Worm (Caenorhabditis elegans) whole organism, L3 larva: Measurements from ENCODE around the gene spe-19.
A peak's percentile ranks its signal among the peaks of the same experiment; 100 is the strongest.

Experiments used
- R02D3.7 ChIP-seq: fragments of 150-350 bp; optimal IDR thresholded peaks from 2 replicates; lab custom pipeline; 2014; ENCODE audit warnings: missing biosample characterization, missing genetic modification characterization
- ZK546.5 ChIP-seq: sonication (generic microtip); optimal IDR thresholded peaks from 2 replicates; lab custom pipeline; 2017; ENCODE audit warnings: missing biosample characterization, missing genetic modification characterization
- aly-2 ChIP-seq: fragments of 150-350 bp; optimal IDR thresholded peaks from 2 replicates; lab custom pipeline; 2014; ENCODE audit warnings: missing biosample characterization, missing genetic modification characterization
- ceh-16 ChIP-seq: sonication (generic microtip); optimal IDR thresholded peaks from 2 replicates; lab custom pipeline; 2017; ENCODE audit warnings: missing biosample characterization, missing genetic modification characterization
- ceh-28 ChIP-seq: fragments of 150-350 bp; optimal IDR thresholded peaks from 2 replicates; lab custom pipeline; 2014; ENCODE audit warnings: missing biosample characterization, missing genetic modification reagents, missing genetic modification characterization
- ceh-82 ChIP-seq: fragments of 150-350 bp; optimal IDR thresholded peaks from 2 replicates; lab custom pipeline; 2014; ENCODE audit warnings: missing biosample characterization, missing genetic modification characterization
- egl-27 ChIP-seq: sonication (generic microtip); optimal IDR thresholded peaks from 4 replicates; lab custom pipeline; 2017; ENCODE audit warnings: missing biosample characterization, missing genetic modification reagents, missing genetic modification characterization
- egl-5 ChIP-seq: fragments of 150-350 bp; optimal IDR thresholded peaks from 2 replicates; lab custom pipeline; 2017; ENCODE audit warnings: missing biosample characterization, missing genetic modification reagents, missing genetic modification characterization, inconsistent platforms
- elt-1 ChIP-seq: fragments of 150-350 bp; optimal IDR thresholded peaks from 2 replicates; lab custom pipeline; 2014; ENCODE audit warnings: missing biosample characterization, missing genetic modification characterization
- elt-2 ChIP-seq: sonication (generic microtip); optimal IDR thresholded peaks from 2 replicates; lab custom pipeline; 2016; ENCODE audit warnings: missing genetic modification reagents, mild to moderate bottlenecking, missing genetic modification characterization, missing compliant biosample characterization
- elt-3 ChIP-seq, 3 experiments: fragments of 150-350 bp in 1 of 3; sonication (generic microtip) in 2 of 3; optimal IDR thresholded peaks; 2 replicates in 2 of 3; 4 replicates in 1 of 3; lab custom pipeline; 2014 to 2017; ENCODE audit warnings: missing biosample characterization in 3 of 3, missing genetic modification characterization in 3 of 3
- eor-1 ChIP-seq, 2 experiments: fragments of 150-350 bp; optimal IDR thresholded peaks; 2 replicates each; lab custom pipeline; 2014 to 2018; ENCODE audit warnings: missing biosample characterization in 2 of 2, missing genetic modification characterization in 2 of 2
- fkh-2 ChIP-seq: fragments of 150-350 bp; optimal IDR thresholded peaks from 2 replicates; lab custom pipeline; 2014; ENCODE audit warnings: missing biosample characterization, missing genetic modification reagents, missing genetic modification characterization
- fos-1 ChIP-seq: fragments of 150-350 bp; optimal IDR thresholded peaks from 2 replicates; lab custom pipeline; 2014; ENCODE audit warnings: missing biosample characterization, missing genetic modification characterization
- hmg-11 ChIP-seq: sonication (generic microtip); optimal IDR thresholded peaks from 2 replicates; lab custom pipeline; 2016; ENCODE audit warnings: missing genetic modification characterization, missing compliant biosample characterization
- jun-1 ChIP-seq: fragments of 150-350 bp; optimal IDR thresholded peaks from 2 replicates; lab custom pipeline; 2014; ENCODE audit warnings: missing biosample characterization, missing genetic modification reagents, missing genetic modification characterization
- lin-15B ChIP-seq: fragments of 150-350 bp; optimal IDR thresholded peaks from 2 replicates; lab custom pipeline; 2014; ENCODE audit warnings: missing biosample characterization, missing genetic modification characterization
- lin-39 ChIP-seq: fragments of 150-350 bp; optimal IDR thresholded peaks from 2 replicates; lab custom pipeline; 2018; ENCODE audit warnings: missing biosample characterization, missing genetic modification reagents, missing genetic modification characterization
- lsy-12 ChIP-seq: sonication (generic microtip); optimal IDR thresholded peaks from 2 replicates; lab custom pipeline; 2016; ENCODE audit warnings: mild to moderate bottlenecking, missing genetic modification characterization, missing compliant biosample characterization
- mdl-1 ChIP-seq: fragments of 150-350 bp; optimal IDR thresholded peaks from 2 replicates; lab custom pipeline; 2014; ENCODE audit warnings: missing biosample characterization, missing genetic modification characterization
- nhr-12 ChIP-seq: fragments of 150-350 bp; optimal IDR thresholded peaks from 2 replicates; lab custom pipeline; 2014; ENCODE audit warnings: missing biosample characterization, missing genetic modification characterization
- nhr-23 ChIP-seq: fragments of 150-350 bp; optimal IDR thresholded peaks from 2 replicates; lab custom pipeline; 2014; ENCODE audit warnings: missing biosample characterization, missing genetic modification reagents, missing genetic modification characterization
- nhr-237 ChIP-seq: fragments of 150-350 bp; optimal IDR thresholded peaks from 2 replicates; lab custom pipeline; 2014; ENCODE audit warnings: missing biosample characterization, missing genetic modification characterization
- nhr-28 ChIP-seq: fragments of 150-350 bp; optimal IDR thresholded peaks from 2 replicates; lab custom pipeline; 2014; ENCODE audit warnings: missing biosample characterization, missing genetic modification characterization
- nhr-43 ChIP-seq: sonication (generic microtip); optimal IDR thresholded peaks from 2 replicates; lab custom pipeline; 2016; ENCODE audit warnings: mild to moderate bottlenecking, missing genetic modification characterization, missing compliant biosample characterization; ENCODE audit not compliant: poor library complexity, severe bottlenecking
- nhr-76 ChIP-seq: fragments of 150-350 bp; sonication (generic microtip); optimal IDR thresholded peaks from 5 replicates; lab custom pipeline; 2014; ENCODE audit warnings: missing biosample characterization, missing genetic modification characterization
- pha-4 ChIP-seq: fragments of 150-350 bp; optimal IDR thresholded peaks from 2 replicates; lab custom pipeline; 2014; ENCODE audit warnings: missing biosample characterization, missing genetic modification reagents, missing genetic modification characterization
- pqm-1 ChIP-seq: fragments of 150-350 bp; optimal IDR thresholded peaks from 2 replicates; lab custom pipeline; 2017; ENCODE audit warnings: missing biosample characterization, missing genetic modification characterization, inconsistent platforms
- skn-1 ChIP-seq: fragments of 150-350 bp; optimal IDR thresholded peaks from 2 replicates; lab custom pipeline; 2014; ENCODE audit warnings: missing biosample characterization, missing genetic modification characterization
- tbx-2 ChIP-seq: sonication (generic microtip); optimal IDR thresholded peaks from 2 replicates; lab custom pipeline; 2016; ENCODE audit warnings: mild to moderate bottlenecking, missing genetic modification characterization, missing compliant biosample characterization
- unc-62 ChIP-seq: fragments of 150-350 bp; sonication (generic microtip); optimal IDR thresholded peaks from 4 replicates; lab custom pipeline; 2014; ENCODE audit warnings: missing biosample characterization, missing genetic modification reagents, missing genetic modification characterization
- zag-1 ChIP-seq: fragments of 150-350 bp; optimal IDR thresholded peaks from 2 replicates; lab custom pipeline; 2014; ENCODE audit warnings: missing biosample characterization, missing genetic modification characterization
- ztf-11 ChIP-seq: fragments of 150-350 bp; optimal IDR thresholded peaks from 2 replicates; lab custom pipeline; 2014; ENCODE audit warnings: missing biosample characterization, missing genetic modification characterization
- ztf-4 ChIP-seq: fragments of 150-350 bp; optimal IDR thresholded peaks from 2 replicates; lab custom pipeline; 2014; ENCODE audit warnings: missing biosample characterization, missing genetic modification characterization

Gene spe-19

DNA sequence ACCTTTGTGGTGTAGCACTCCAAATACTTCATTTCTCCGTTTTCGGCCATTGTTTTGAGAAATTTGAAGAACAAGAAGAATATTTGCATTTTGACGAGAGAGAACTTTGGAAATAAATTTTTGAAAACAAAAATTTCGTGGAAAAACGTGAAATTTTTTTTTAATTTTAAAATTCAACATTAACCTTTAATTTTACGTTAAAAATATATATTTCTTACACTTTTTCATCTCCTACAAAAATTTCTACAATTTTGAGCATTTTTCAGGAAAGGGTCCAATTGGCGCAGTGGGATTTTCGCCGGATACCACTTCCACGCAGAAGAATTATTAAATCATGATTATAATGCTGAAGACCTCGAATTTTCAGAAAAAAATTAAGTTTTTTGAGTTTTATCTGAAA, at the start of gene spe-19:
Gene spe-19 (minus strand): TSS at position 101 of the 400 bp plus-strand sequence.
- no peak for TF ChIP-seq skn-1 (tag; lab: Kevin White, UChicago)
- no peak for TF ChIP-seq ceh-28 (tag; lab: Kevin White, UChicago)
- TF ChIP-seq R02D3.7 (tag; lab: Kevin White, UChicago) = no peak
- TF ChIP-seq pha-4 = no peak
- no peak for TF ChIP-seq zag-1

DNA sequence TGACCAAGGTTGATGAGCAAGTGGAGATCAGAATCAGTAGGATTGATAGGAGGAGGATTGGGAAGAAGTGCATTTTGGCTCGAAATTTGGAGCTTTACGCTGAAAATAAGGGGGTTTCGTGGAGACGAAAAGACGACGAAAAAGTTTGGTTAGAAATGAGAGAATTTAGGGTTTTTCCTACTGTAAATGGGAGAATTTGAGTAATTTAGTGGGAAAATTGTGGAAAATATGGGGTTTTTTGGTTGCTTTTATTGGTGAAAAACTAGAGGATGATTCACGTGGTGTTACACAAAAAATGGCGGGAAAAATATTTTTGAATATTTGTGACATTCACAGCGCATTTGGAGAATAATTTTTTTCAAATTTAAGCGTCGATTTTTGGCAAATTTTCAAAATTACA, 47.7 kb upstream of the spe-19 start, which contains the start of gene nlp-69:
Gene nlp-69 (minus strand): TSS at position 101 of the 400 bp plus-strand sequence.
- TF ChIP-seq unc-62 (no peak), egl-27 (tag; lab: Kevin White, UChicago) (no peak), ceh-82 (tag; lab: Kevin White, UChicago) (no peak), zag-1 (no peak), lin-15B (tag; lab: Kevin White, UChicago) (no peak)

DNA sequence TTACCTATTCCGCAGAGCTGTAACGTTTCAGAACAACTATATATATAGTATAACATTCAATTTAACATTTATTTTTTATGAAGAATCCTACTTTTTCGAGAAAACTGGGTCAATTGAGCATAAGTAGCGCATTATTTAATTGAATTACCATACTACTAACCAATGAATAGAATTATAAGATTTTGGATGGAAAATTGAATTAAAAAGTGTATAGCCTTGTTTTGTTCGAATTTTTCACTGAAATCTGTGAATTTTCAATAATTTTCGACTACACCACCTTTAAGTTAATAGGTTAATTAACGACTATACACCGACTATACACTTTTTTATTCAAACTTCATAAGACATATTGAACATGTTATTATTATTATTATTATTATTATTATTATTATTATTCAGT, 46.7 kb upstream of the spe-19 start:
- no peak for TF ChIP-seq fos-1 (tag; lab: Kevin White, UChicago)

DNA sequence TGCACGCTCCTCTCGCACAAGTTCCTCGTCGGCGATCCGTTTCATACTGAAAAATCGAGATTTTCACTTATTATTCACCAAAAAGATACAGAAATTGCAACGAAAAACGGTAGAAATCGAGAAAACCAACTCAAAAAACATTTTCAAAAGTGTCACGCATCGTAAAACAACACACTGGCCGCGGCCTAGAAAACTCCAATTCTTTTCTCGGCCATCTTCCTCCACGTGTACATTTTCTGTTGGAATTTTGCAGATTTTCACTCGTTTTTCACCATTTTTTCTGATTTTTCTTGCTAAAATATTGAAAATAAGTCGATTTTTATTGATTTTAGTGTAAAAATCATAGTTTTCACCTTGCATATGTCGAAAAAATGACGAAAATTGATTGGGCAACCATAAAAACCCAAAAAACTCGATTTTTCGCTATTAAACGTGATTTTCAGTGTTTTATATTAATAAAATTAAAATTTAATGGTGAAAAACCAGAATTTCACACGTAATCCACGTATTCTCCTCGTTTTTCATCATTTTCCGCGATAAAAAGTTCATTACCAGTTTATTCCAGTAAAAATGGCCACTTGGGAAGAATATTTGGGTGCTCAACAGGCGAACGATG, 43.6 kb upstream of the spe-19 start, which contains the start of the genes dcs-1 and sec-23:
Gene dcs-1 (minus strand): TSS at position 46 of the 616 bp plus-strand sequence.
Gene sec-23 (plus strand): TSS at position 566 of the 616 bp plus-strand sequence.
- TF ChIP-seq mdl-1 (tag; lab: Kevin White, UChicago) (no peak), lin-39 (tag; lab: Kevin White, UChicago) (no peak), aly-2 (tag; lab: Kevin White, UChicago) (no peak), pha-4 (peak; percentile 32), lsy-12 (tag; lab: Kevin White, UChicago) (no peak), unc-62 (no peak), lin-15B (tag; lab: Kevin White, UChicago) (peak; percentile 28), hmg-11 (tag; lab: Kevin White, UChicago) (peak; percentile 15)

DNA sequence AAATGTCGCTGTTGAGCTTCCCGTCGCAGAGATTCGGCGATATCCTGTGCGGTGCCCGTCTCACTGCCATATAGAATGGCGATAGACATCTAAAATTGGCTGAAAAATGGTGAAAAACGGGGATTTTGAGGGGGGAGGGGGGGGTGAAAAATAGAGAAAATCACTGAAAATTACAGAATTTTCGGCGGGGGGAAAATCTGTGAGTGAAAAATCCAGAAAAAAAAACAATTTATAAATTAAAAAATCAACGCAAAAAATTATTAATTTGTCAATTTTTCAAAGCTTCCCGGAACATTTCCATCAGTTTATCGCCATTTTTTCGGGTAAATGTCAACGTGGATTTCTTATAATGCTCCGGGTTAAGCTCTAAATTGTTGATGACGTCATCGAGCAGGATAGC, 40.4 kb upstream of the spe-19 start, which contains the start of gene fre-1:
Gene fre-1 (minus strand): TSS at position 101 of the 400 bp plus-strand sequence.
- TF ChIP-seq nhr-43 (no peak), aly-2 (tag; lab: Kevin White, UChicago) (no peak), egl-5 (tag; lab: Kevin White, UChicago) (no peak), ztf-11 (tag; lab: Kevin White, UChicago) (no peak), fkh-2 (tag; lab: Kevin White, UChicago) (no peak), fos-1 (tag; lab: Kevin White, UChicago) (no peak), elt-2 (tag; lab: Kevin White, UChicago) (no peak), zag-1 (no peak), nhr-23 (tag; lab: Kevin White, UChicago) (no peak), ceh-28 (tag; lab: Kevin White, UChicago) (no peak), lin-39 (tag; lab: Kevin White, UChicago) (no peak), lsy-12 (tag; lab: Kevin White, UChicago) (no peak), pqm-1 (tag; lab: Kevin White, UChicago) (no peak), nhr-76 (tag; lab: Kevin White, UChicago) (no peak), skn-1 (tag; lab: Kevin White, UChicago) (no peak), unc-62 (no peak), eor-1 (tag; optimal IDR thresholded peaks at IDR 0.05; lab: Kevin White, UChicago) (no peak), mdl-1 (tag; lab: Kevin White, UChicago) (no peak), nhr-237 (tag; lab: Kevin White, UChicago) (no peak)

DNA sequence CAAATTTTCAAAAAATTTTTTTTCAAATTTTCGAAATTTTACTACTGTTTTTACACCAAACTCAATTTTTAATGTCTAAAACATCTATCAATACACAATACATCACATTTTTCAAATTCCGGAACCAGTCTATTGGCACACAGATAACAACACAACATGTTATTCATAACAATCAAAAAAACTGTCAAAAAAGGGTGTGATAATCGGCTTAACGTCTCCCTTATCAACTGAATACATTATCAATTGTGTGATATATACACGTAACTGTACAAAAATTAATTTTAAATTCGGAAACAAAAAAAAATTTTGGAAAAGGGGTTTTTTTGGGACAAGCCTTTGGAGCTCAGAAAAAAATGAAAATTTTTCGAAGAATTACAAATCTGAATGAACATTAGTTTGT, 27.1 kb upstream of the spe-19 start:
- TF ChIP-seq ZK546.5 (no peak), pha-4 (peak; percentile 8), egl-27 (tag; lab: Kevin White, UChicago) (no peak), elt-3 (tag; optimal IDR thresholded peaks at IDR 0.05; lab: Kevin White, UChicago) (no peak), skn-1 (tag; lab: Kevin White, UChicago) (no peak), eor-1 (tag; optimal IDR thresholded peaks at IDR 0.05; lab: Kevin White, UChicago) (no peak), ceh-16 (tag; lab: Kevin White, UChicago) (no peak), nhr-28 (no peak), ztf-4 (tag; lab: Kevin White, UChicago) (no peak), jun-1 (tag; lab: Kevin White, UChicago) (no peak), hmg-11 (tag; lab: Kevin White, UChicago) (no peak), nhr-12 (tag; lab: Kevin White, UChicago) (no peak), fkh-2 (tag; lab: Kevin White, UChicago) (no peak), elt-2 (tag; lab: Kevin White, UChicago) (peak; percentile 82), zag-1 (no peak), elt-1 (tag; lab: Kevin White, UChicago) (no peak), tbx-2 (tag; lab: Kevin White, UChicago) (no peak), aly-2 (tag; lab: Kevin White, UChicago) (no peak), ztf-11 (tag; lab: Kevin White, UChicago) (no peak), R02D3.7 (tag; lab: Kevin White, UChicago) (no peak), nhr-43 (no peak), pqm-1 (tag; lab: Kevin White, UChicago) (peak; percentile 60)
- TF ChIP-seq, all 47 proteins: peak for 3
